Fruit fly (Drosophila melanogaster): ENCODE measurements around the gene pelo.

pelo gene

dm6 chr2L:9693924-9694610, 6.5 kb upstream of the pelo start (continued):
- TF ChIP-seq HLHmδ (GFP tag; optimal IDR thresholded peaks at IDR 0.05) (peak; percentile 2), bbx (GFP tag; IDR thresholded peaks at IDR 0.05; ENCODE audit: partially characterized antibody) (peak; percentile 14; the same call in 1 of the 2 replicates), Fer2 (tag; optimal IDR thresholded peaks at IDR 0.05) (no peak), ATbp (GFP tag; optimal IDR thresholded peaks at IDR 0.05) (peak; percentile 18), Jarid2 (GFP tag; optimal IDR thresholded peaks at IDR 0.05) (no peak), TFAM (GFP tag; optimal IDR thresholded peaks at IDR 0.05) (no peak), Ets97D (GFP tag; optimal IDR thresholded peaks at IDR 0.05) (no peak), Dad (GFP tag; optimal IDR thresholded peaks at IDR 0.05) (no peak), Lhr (GFP tag; optimal IDR thresholded peaks at IDR 0.05) (no peak), zfh1 (GFP tag; IDR thresholded peaks at IDR 0.05) (0 out of 3 replicates have a peak, but pooled peaks have one; percentile 21), inv (GFP tag; IDR thresholded peaks at IDR 0.05; ENCODE audit: partially characterized antibody) (no peak), Nf-YB (GFP tag; optimal IDR thresholded peaks at IDR 0.05) (no peak), sob (GFP tag; IDR thresholded peaks at IDR 0.05) (no peak), gfzf (GFP tag; optimal IDR thresholded peaks at IDR 0.05) (no peak), Fer3 (tag; optimal IDR thresholded peaks at IDR 0.05) (no peak), hb (GFP tag; IDR thresholded peaks at IDR 0.05; ENCODE audit: partially characterized antibody) (no peak), CG6791 (GFP tag; IDR thresholded peaks at IDR 0.05; ENCODE audit: partially characterized antibody) (no peak), twi (tag; optimal IDR thresholded peaks at IDR 0.05) (peak; percentile 7), CG15479 (GFP tag; optimal IDR thresholded peaks at IDR 0.05) (no peak), so (GFP tag; IDR thresholded peaks at IDR 0.05) (no peak), CG7357 (GFP tag; IDR thresholded peaks at IDR 0.05) (no peak), CG32772 (GFP tag; IDR thresholded peaks at IDR 0.05) (no peak), CG17328 (GFP tag; IDR thresholded peaks at IDR 0.05) (no peak), croc (GFP tag; conservative IDR thresholded peaks at IDR 0.05) (no peak), CG30431 (GFP tag; optimal IDR thresholded peaks at IDR 0.05) (no peak), slou (GFP tag; optimal IDR thresholded peaks at IDR 0.05) (no peak), CG14710 (tag; optimal IDR thresholded peaks at IDR 0.05) (no peak), nerfin-1 (tag; optimal IDR thresholded peaks at IDR 0.05) (no peak), Dbx (GFP tag; IDR thresholded peaks at IDR 0.05) (no peak), usp (GFP tag; optimal IDR thresholded peaks at IDR 0.05) (no peak), bab2 (GFP tag; optimal IDR thresholded peaks at IDR 0.05) (no peak), CG10565 (GFP tag; optimal IDR thresholded peaks at IDR 0.05) (no peak), kay (GFP tag; optimal IDR thresholded peaks at IDR 0.05) (no peak), CG12155 (GFP tag; optimal IDR thresholded peaks at IDR 0.05) (no peak), Mad (GFP tag; optimal IDR thresholded peaks at IDR 0.05) (no peak), CG17912 (GFP tag; optimal IDR thresholded peaks at IDR 0.05) (no peak), CG8290 (GFP tag; optimal IDR thresholded peaks at IDR 0.05) (no peak), CG8290 (tag; optimal IDR thresholded peaks at IDR 0.05) (peak in 1 of 2 experiments; percentile 28), CG15601 (tag; optimal IDR thresholded peaks at IDR 0.05) (no peak), CG6813 (GFP tag; optimal IDR thresholded peaks at IDR 0.05) (peak; percentile 21), ac (GFP tag; optimal IDR thresholded peaks at IDR 0.05) (no peak), CG17359 (tag; optimal IDR thresholded peaks at IDR 0.05) (no peak), CG2678 (tag; optimal IDR thresholded peaks at IDR 0.05) (peak; percentile 27), az2 (GFP tag; optimal IDR thresholded peaks at IDR 0.05) (no peak), mirr (GFP tag; optimal IDR thresholded peaks at IDR 0.05) (peak; percentile 77), lab (GFP tag; optimal IDR thresholded peaks at IDR 0.05) (peak; percentile 86), CG3838 (GFP tag; optimal IDR thresholded peaks at IDR 0.05) (no peak), D19A (tag; optimal IDR thresholded peaks at IDR 0.05) (no peak), CG6765 (GFP tag; optimal IDR thresholded peaks at IDR 0.05) (peak; percentile 13), CG1024 (GFP tag; IDR thresholded peaks at IDR 0.05) (no peak)
